Worm (Caenorhabditis elegans) whole organism, L4/young adult: ENCODE results near the gene T06E4.5.

Experiments
- W03F9.2 ChIP-seq: fragments of 150-350 bp; optimal IDR thresholded peaks from 2 replicates; lab custom pipeline; 2014; ENCODE audit warnings: missing biosample characterization, missing genetic modification characterization
- him-1 ChIP-seq: sonication (generic microtip); optimal IDR thresholded peaks from 2 replicates; lab custom pipeline; 2016; ENCODE audit warnings: missing genotype, missing genetic modification reagents, missing genetic modification characterization, missing compliant biosample characterization

DNA sequence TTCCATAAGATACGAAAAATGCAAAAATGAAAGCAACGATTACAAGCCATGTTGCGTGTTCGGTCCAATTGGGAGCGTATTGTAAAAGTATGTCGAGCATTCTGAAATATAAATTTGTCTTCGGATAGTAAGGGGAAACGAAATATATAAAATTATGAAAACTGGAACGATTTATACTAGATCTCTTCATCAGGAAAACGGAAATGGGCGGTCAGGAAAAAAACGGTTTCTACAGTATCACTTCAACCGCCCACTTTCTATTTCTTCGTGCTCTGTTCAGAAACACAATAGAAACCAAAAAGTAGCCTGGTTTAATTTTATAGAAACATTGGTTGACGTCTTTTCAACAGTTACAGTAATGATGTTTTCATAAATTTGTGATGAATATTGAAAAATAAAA, 30.5 kb downstream of the T06E4.5 start, which contains the start of gene pitr-4:
- TF ChIP-seq him-1 (tag; lab: Kevin White, UChicago), result no peak
- no peak for TF ChIP-seq W03F9.2
